Worm (Caenorhabditis elegans) whole organism, L4/young adult: Measurements from ENCODE around the gene F58H1.8.

Experiments used
- W03F9.2 ChIP-seq: fragments of 150-350 bp; optimal IDR thresholded peaks from 2 replicates; lab custom pipeline; 2014; ENCODE audit warnings: missing biosample characterization, missing genetic modification characterization
- dao-5 ChIP-seq: sonication (generic microtip); optimal IDR thresholded peaks from 2 replicates; lab custom pipeline; 2016; ENCODE audit warnings: missing genotype, missing genetic modification characterization, moderate library complexity, missing compliant biosample characterization
- him-1 ChIP-seq: sonication (generic microtip); optimal IDR thresholded peaks from 2 replicates; lab custom pipeline; 2016; ENCODE audit warnings: missing genotype, missing genetic modification reagents, missing genetic modification characterization, missing compliant biosample characterization

ce11 chrV:11885939-11886338 is 49.0 kb upstream of the F58H1.8 start:
- TF ChIP-seq dao-5 (tag; lab: Kevin White, UChicago): no peak
- TF ChIP-seq W03F9.2 (tag; lab: Kevin White, UChicago): no peak
- TF ChIP-seq him-1 (tag; lab: Kevin White, UChicago): no peak
